Fruit fly (Drosophila melanogaster) whole organism, embryonic: ENCODE results near the gene CG15741.
A peak's percentile ranks its signal among the peaks of the same experiment; 100 is the strongest.

Source experiments
- Adf1 ChIP-seq: fragments of 200-800 bp; sonication (Bioruptor generic); IDR thresholded peaks from 2 replicates; pipeline ENCODE4 v1.3.6; 2022; ENCODE audit warnings: missing biosample characterization, missing genetic modification characterization
- CG10462 ChIP-seq: fragments of 200-800 bp; sonication (Bioruptor generic); optimal IDR thresholded peaks from 2 replicates; lab custom pipeline; 2016; ENCODE audit warnings: missing biosample characterization, missing genetic modification characterization
- CG10565 ChIP-seq: fragments of 200-800 bp; sonication (Bioruptor generic); optimal IDR thresholded peaks from 3 replicates; lab custom pipeline; 2016; ENCODE audit warnings: missing biosample characterization, mild to moderate bottlenecking, missing genetic modification characterization
- CG12071 ChIP-seq: fragments of 200-800 bp; sonication (Bioruptor generic); optimal IDR thresholded peaks from 3 replicates; lab custom pipeline; 2018; ENCODE audit warnings: missing biosample characterization, mild to moderate bottlenecking, missing genetic modification characterization
- CG14441 ChIP-seq: fragments of 200-800 bp; sonication (Bioruptor generic); IDR thresholded peaks from 2 replicates; pipeline ENCODE4 v1.3.6; 2022; ENCODE audit warnings: missing biosample characterization, missing genetic modification characterization
- CG14667 ChIP-seq: fragments of 200-800 bp; sonication (Bioruptor generic); IDR thresholded peaks from 2 replicates; pipeline ENCODE4 v1.3.6; 2022; ENCODE audit warnings: missing biosample characterization, missing genetic modification characterization
- CG1529 ChIP-seq: fragments of 200-800 bp; sonication (Bioruptor generic); optimal IDR thresholded peaks from 3 replicates; lab custom pipeline; 2018; ENCODE audit warnings: missing biosample characterization, missing genetic modification characterization
- CG15479 ChIP-seq: fragments of 200-800 bp; sonication (Bioruptor generic); optimal IDR thresholded peaks from 3 replicates; lab custom pipeline; 2019; ENCODE audit warnings: missing biosample characterization, mild to moderate bottlenecking, missing genetic modification characterization, moderate library complexity
- CG15696 ChIP-seq: fragments of 200-800 bp; sonication (Bioruptor generic); optimal IDR thresholded peaks from 2 replicates; lab custom pipeline; 2019; ENCODE audit warnings: missing biosample characterization, mild to moderate bottlenecking, missing genetic modification characterization, moderate library complexity
- CG17328 ChIP-seq: fragments of 200-800 bp; sonication (Bioruptor generic); IDR thresholded peaks from 2 replicates; pipeline ENCODE4 v1.3.6; 2022; ENCODE audit warnings: missing biosample characterization, missing genetic modification characterization
- CG17385 ChIP-seq: fragments of 200-800 bp; sonication (Bioruptor generic); optimal IDR thresholded peaks from 3 replicates; lab custom pipeline; 2018; ENCODE audit warnings: missing biosample characterization, mild to moderate bottlenecking, missing genetic modification characterization
- CG1832 ChIP-seq: fragments of 200-800 bp; sonication (Bioruptor generic); optimal IDR thresholded peaks from 2 replicates; lab custom pipeline; 2017; ENCODE audit warnings: missing biosample characterization, mild to moderate bottlenecking, missing genetic modification characterization, inconsistent platforms
- CG18476 ChIP-seq: fragments of 200-800 bp; sonication (Bioruptor generic); optimal IDR thresholded peaks from 2 replicates; lab custom pipeline; 2016; ENCODE audit warnings: missing biosample characterization, mild to moderate bottlenecking, missing genetic modification characterization
- CG2116 ChIP-seq: fragments of 200-800 bp; sonication (Bioruptor generic); optimal IDR thresholded peaks from 3 replicates; lab custom pipeline; 2018; ENCODE audit warnings: missing biosample characterization, mild to moderate bottlenecking, missing genetic modification characterization
- CG2129 ChIP-seq: fragments of 200-800 bp; sonication (Bioruptor generic); IDR thresholded peaks from 2 replicates; pipeline ENCODE4 v1.3.6; 2022; ENCODE audit warnings: missing biosample characterization, missing genetic modification characterization; ENCODE audit not compliant: partially characterized antibody
- CG3163 ChIP-seq: fragments of 200-800 bp; sonication (Bioruptor generic); optimal IDR thresholded peaks from 3 replicates; lab custom pipeline; 2016; ENCODE audit warnings: missing biosample characterization, missing genetic modification characterization
- CG6175 ChIP-seq: fragments of 200-800 bp; sonication (Bioruptor generic); IDR thresholded peaks from 3 replicates; pipeline ENCODE4 v1.3.6; 2022; ENCODE audit warnings: missing biosample characterization, missing genetic modification characterization
- CG8388 ChIP-seq: fragments of 200-800 bp; sonication (Bioruptor generic); optimal IDR thresholded peaks from 2 replicates; lab custom pipeline; 2019; ENCODE audit warnings: missing biosample characterization, mild to moderate bottlenecking, missing genetic modification characterization, moderate library complexity
- CG8944 ChIP-seq: fragments of 200-800 bp; sonication (Bioruptor generic); optimal IDR thresholded peaks from 3 replicates; lab custom pipeline; 2016; ENCODE audit warnings: missing biosample characterization, missing genetic modification characterization
- CG9797 ChIP-seq: fragments of 200-800 bp; sonication (Bioruptor generic); optimal IDR thresholded peaks from 3 replicates; lab custom pipeline; 2018; ENCODE audit warnings: missing biosample characterization, mild to moderate bottlenecking, missing genetic modification characterization
- D19A ChIP-seq: fragments of 200-800 bp; optimal IDR thresholded peaks from 3 replicates; lab custom pipeline; 2019; ENCODE audit warnings: missing biosample characterization, mild to moderate bottlenecking, missing genetic modification characterization, moderate library complexity
- Drgx ChIP-seq: fragments of 200-800 bp; sonication (Bioruptor generic); IDR thresholded peaks from 2 replicates; pipeline ENCODE4 v1.3.6; 2022; ENCODE audit warnings: missing biosample characterization, missing genetic modification characterization
- ERR ChIP-seq: fragments of 200-800 bp; sonication (Bioruptor generic); optimal IDR thresholded peaks from 2 replicates; lab custom pipeline; 2016; ENCODE audit warnings: missing biosample characterization, missing genetic modification characterization
- Hey ChIP-seq: fragments of 200-800 bp; sonication (Bioruptor generic); optimal IDR thresholded peaks from 3 replicates; lab custom pipeline; 2018; ENCODE audit warnings: missing biosample characterization, mild to moderate bottlenecking, missing genetic modification characterization
- Lhr ChIP-seq: fragments of 200-800 bp; sonication (Bioruptor generic); optimal IDR thresholded peaks from 3 replicates; lab custom pipeline; 2017; ENCODE audit warnings: mild to moderate bottlenecking, missing biosample characterization, missing genetic modification reagents, missing genetic modification characterization
- Mes4 ChIP-seq: fragments of 200-800 bp; sonication (Bioruptor generic); optimal IDR thresholded peaks from 2 replicates; lab custom pipeline; 2016; ENCODE audit warnings: missing biosample characterization, missing genetic modification characterization
- Nf-YB ChIP-seq: fragments of 200-800 bp; sonication (Bioruptor generic); optimal IDR thresholded peaks from 3 replicates; lab custom pipeline; 2019; ENCODE audit warnings: missing biosample characterization, mild to moderate bottlenecking, missing genetic modification characterization, moderate library complexity
- Nf-YC ChIP-seq: fragments of 200-800 bp; optimal IDR thresholded peaks from 3 replicates; lab custom pipeline; 2019; ENCODE audit warnings: missing biosample characterization, mild to moderate bottlenecking, missing genetic modification characterization, moderate library complexity
- Oli ChIP-seq: fragments of 200-800 bp; sonication (Bioruptor generic); optimal IDR thresholded peaks from 2 replicates; lab custom pipeline; 2018; ENCODE audit warnings: missing biosample characterization, mild to moderate bottlenecking, missing genetic modification characterization, moderate library complexity
- Ssrp ChIP-seq: fragments of 200-800 bp; sonication (Bioruptor generic); optimal IDR thresholded peaks from 2 replicates; lab custom pipeline; 2018; ENCODE audit warnings: missing biosample characterization, mild to moderate bottlenecking, missing genetic modification characterization, moderate library complexity
- Usf ChIP-seq: fragments of 200-800 bp; sonication (Bioruptor generic); optimal IDR thresholded peaks from 2 replicates; lab custom pipeline; 2017; ENCODE audit warnings: missing genotype, missing biosample characterization, missing genetic modification characterization
- YL-1 ChIP-seq: fragments of 200-800 bp; sonication (Bioruptor generic); optimal IDR thresholded peaks from 3 replicates; lab custom pipeline; 2017; ENCODE audit warnings: missing biosample characterization, mild to moderate bottlenecking, missing genetic modification characterization
- bab2 ChIP-seq: fragments of 200-800 bp; sonication (Bioruptor generic); optimal IDR thresholded peaks from 2 replicates; lab custom pipeline; 2016; ENCODE audit warnings: missing biosample characterization, missing genetic modification characterization
- corto ChIP-seq: fragments of 200-800 bp; sonication (Bioruptor generic); optimal IDR thresholded peaks from 2 replicates; lab custom pipeline; 2016; ENCODE audit warnings: missing biosample characterization, mild to moderate bottlenecking, missing genetic modification characterization, moderate library complexity
- crp ChIP-seq, 2 experiments: fragments of 200-800 bp; sonication (Bioruptor generic); optimal IDR thresholded peaks; 2 replicates in 1 of 2; 3 replicates in 1 of 2; lab custom pipeline; 2017; ENCODE audit warnings: missing biosample characterization in 2 of 2, missing genetic modification characterization in 2 of 2, mild to moderate bottlenecking in 1 of 2, moderate library complexity in 1 of 2
- danr ChIP-seq: fragments of 200-800 bp; sonication (Bioruptor generic); IDR thresholded peaks from 2 replicates; pipeline ENCODE4 v1.3.6; 2022; ENCODE audit warnings: missing biosample characterization, missing genetic modification characterization
- dm ChIP-seq: fragments of 200-800 bp; sonication (Bioruptor generic); optimal IDR thresholded peaks from 3 replicates; lab custom pipeline; 2016; ENCODE audit warnings: missing biosample characterization, missing genetic modification characterization
- emc ChIP-seq: fragments of 200-800 bp; sonication (Bioruptor generic); optimal IDR thresholded peaks from 2 replicates; lab custom pipeline; 2016; ENCODE audit warnings: missing biosample characterization, missing genetic modification characterization
- eve ChIP-seq, 2 experiments: fragments of >200 bp; optimal IDR thresholded peaks; 2 replicates each; lab custom pipeline; 2017; ENCODE audit warnings: missing biosample characterization in 2 of 2, missing genetic modification characterization in 2 of 2
- gfzf ChIP-seq: fragments of 200-800 bp; sonication (Bioruptor generic); optimal IDR thresholded peaks from 2 replicates; lab custom pipeline; 2016; ENCODE audit warnings: missing biosample characterization, mild to moderate bottlenecking, missing genetic modification characterization, moderate library complexity
- grau ChIP-seq: fragments of 200-800 bp; optimal IDR thresholded peaks from 3 replicates; lab custom pipeline; 2019; ENCODE audit warnings: missing biosample characterization, mild to moderate bottlenecking, missing genetic modification characterization, moderate library complexity
- inv ChIP-seq: fragments of 200-800 bp; sonication (Bioruptor generic); IDR thresholded peaks from 2 replicates; pipeline ENCODE4 v1.3.6; 2022; ENCODE audit warnings: missing biosample characterization, missing genetic modification characterization; ENCODE audit not compliant: partially characterized antibody
- klu ChIP-seq: fragments of 200-800 bp; sonication (Bioruptor generic); IDR thresholded peaks from 2 replicates; pipeline ENCODE4 v1.3.6; 2022; ENCODE audit warnings: missing biosample characterization, missing genetic modification characterization
- nerfin-1 ChIP-seq: fragments of 200-800 bp; sonication (Bioruptor generic); optimal IDR thresholded peaks from 3 replicates; lab custom pipeline; 2019; ENCODE audit warnings: missing biosample characterization, mild to moderate bottlenecking, missing genetic modification characterization, moderate library complexity
- odd ChIP-seq: fragments of 200-800 bp; sonication (Bioruptor generic); optimal IDR thresholded peaks from 2 replicates; lab custom pipeline; 2017; ENCODE audit warnings: missing biosample characterization, mild to moderate bottlenecking, missing genetic modification characterization
- pzg ChIP-seq: fragments of 200-800 bp; sonication (Bioruptor generic); optimal IDR thresholded peaks from 3 replicates; lab custom pipeline; 2018; ENCODE audit warnings: missing biosample characterization, mild to moderate bottlenecking, missing genetic modification characterization, moderate library complexity
- salm ChIP-seq: fragments of 200-800 bp; sonication (Bioruptor generic); optimal IDR thresholded peaks from 2 replicates; lab custom pipeline; 2018; ENCODE audit warnings: missing biosample characterization, mild to moderate bottlenecking, missing genetic modification characterization
- scrt ChIP-seq: fragments of 200-800 bp; sonication (Bioruptor generic); optimal IDR thresholded peaks from 2 replicates; lab custom pipeline; 2018; ENCODE audit warnings: missing biosample characterization, mild to moderate bottlenecking, missing genetic modification characterization, moderate library complexity
- ttk ChIP-seq: fragments of 200-800 bp; sonication (Bioruptor generic); IDR thresholded peaks from 2 replicates; pipeline ENCODE4 v2.1.2; 2022; ENCODE audit warnings: missing biosample characterization, missing genetic modification characterization
- z ChIP-seq: fragments of 200-800 bp; sonication (Bioruptor generic); IDR thresholded peaks from 3 replicates; pipeline ENCODE4 v1.3.6; 2022; ENCODE audit warnings: missing biosample characterization, missing genetic modification characterization

CG15741 gene

dm6 chrX:11806196-11806595 is 31.6 kb downstream of the CG15741 start (continued):
- TF ChIP-seq CG9797 (no peak), ERR (GFP tag; lab: Kevin White, UChicago) (no peak), Hey (peak; percentile 19), CG8944 (GFP tag; lab: Kevin White, UChicago) (no peak), CG1529 (no peak), grau (tag; lab: Kevin White, UChicago) (peak; percentile 6), nerfin-1 (tag; lab: Kevin White, UChicago) (no peak), CG10565 (GFP tag; lab: Kevin White, UChicago) (no peak), CG14441 (no peak), CG17328 (GFP tag; lab: Robert Waterston, UW) (no peak), dm (GFP tag; lab: Kevin White, UChicago) (no peak), Drgx (GFP tag; lab: Robert Waterston, UW) (no peak), Lhr (GFP tag; lab: Kevin White, UChicago) (peak; percentile 8), CG12071 (GFP tag; lab: Kevin White, UChicago) (no peak), klu (GFP tag; lab: Robert Waterston, UW) (no peak), scrt (GFP tag; lab: Kevin White, UChicago) (no peak), CG1832 (GFP tag; lab: Kevin White, UChicago) (no peak), CG17385 (no peak), CG10462 (GFP tag; lab: Kevin White, UChicago) (no peak)
- TF ChIP-seq, all 482 proteins: peak for 83

- TF ChIP-seq crp (GFP tag; optimal IDR thresholded peaks at IDR 0.05; lab: Kevin White, UChicago) (peak in 1 of 2 experiments; percentile 32), z (GFP tag; lab: Robert Waterston, UW) (no peak), emc (GFP tag; lab: Kevin White, UChicago) (no peak), salm (tag; lab: Kevin White, UChicago) (no peak), Usf (no peak), corto (GFP tag; lab: Kevin White, UChicago) (peak; percentile 23), gfzf (GFP tag; lab: Kevin White, UChicago) (peak; percentile 17), Nf-YB (peak; percentile 71), CG15479 (GFP tag; lab: Kevin White, UChicago) (no peak), Mes4 (GFP tag; lab: Kevin White, UChicago) (no peak), CG15696 (tag; lab: Kevin White, UChicago) (no peak), pzg (GFP tag; lab: Kevin White, UChicago) (peak; percentile 12), CG2116 (no peak), CG3163 (GFP tag; lab: Kevin White, UChicago) (no peak), eve (GFP tag; optimal IDR thresholded peaks at IDR 0.05; lab: Kevin White, UChicago) (no peak), Adf1 (GFP tag; lab: Robert Waterston, UW) (peak; percentile 79), bab2 (no peak), odd (GFP tag; lab: Kevin White, UChicago) (no peak), CG14667 (GFP tag; lab: Robert Waterston, UW) (no peak), CG8388 (GFP tag; lab: Kevin White, UChicago) (no peak), inv (GFP tag; lab: Robert Waterston, UW) (no peak), CG6175 (peak; percentile 9; the same call in 1 of the 3 replicates), ttk (GFP tag; lab: Robert Waterston, UW) (no peak), CG2129 (GFP tag; lab: Robert Waterston, UW) (no peak), YL-1 (peak; percentile 29), Nf-YC (peak; percentile 90), CG18476 (GFP tag; lab: Kevin White, UChicago) (no peak), Ssrp (tag; lab: Kevin White, UChicago) (peak; percentile 2), D19A (tag; lab: Kevin White, UChicago) (no peak), Oli (tag; lab: Kevin White, UChicago) (no peak), danr (GFP tag; lab: Robert Waterston, UW) (no peak)
Measured at dm6 chrX:11805066-11805766, 32.6 kb downstream of the CG15741 start.
